Worm (Caenorhabditis elegans) whole organism, young adult: ENCODE results near the gene ugt-2.
A peak's percentile ranks its signal among the peaks of the same experiment; 100 is the strongest.

Source experiments
- C17E4.6 ChIP-seq: fragments of 200-800 bp; sonication (Bioruptor generic); IDR thresholded peaks from 2 replicates; pipeline ENCODE4 v1.3.6; 2022; ENCODE audit warnings: missing genetic modification reagents, missing genetic modification characterization, missing compliant biosample characterization
- D2030.7 ChIP-seq: fragments of 200-800 bp; sonication (Bioruptor generic); IDR thresholded peaks from 2 replicates; pipeline ENCODE4 v1.3.6; 2022; ENCODE audit warnings: missing genetic modification reagents, missing genetic modification characterization, missing compliant biosample characterization
- F33H1.4 ChIP-seq: fragments of 200-800 bp; sonication (Bioruptor generic); IDR thresholded peaks from 2 replicates; pipeline ENCODE4 v1.3.6; 2022; ENCODE audit warnings: missing genetic modification reagents, missing genetic modification characterization, missing compliant biosample characterization
- F37B4.10 ChIP-seq: fragments of 200-800 bp; sonication (Bioruptor generic); IDR thresholded peaks from 2 replicates; pipeline ENCODE4 v1.3.6; 2022; ENCODE audit warnings: missing genetic modification characterization, missing compliant biosample characterization
- F55B11.4 ChIP-seq: sonication (generic microtip); optimal IDR thresholded peaks from 2 replicates; lab custom pipeline; 2016; ENCODE audit warnings: missing compliant biosample characterization, missing genetic modification characterization, borderline replicate concordance; ENCODE audit not compliant: insufficient read depth
- Y53F4B.3 ChIP-seq: fragments of 200-800 bp; sonication (Bioruptor generic); IDR thresholded peaks from 2 replicates; pipeline ENCODE4 v1.3.6; 2022; ENCODE audit warnings: missing genetic modification reagents, missing genetic modification characterization, missing compliant biosample characterization
- Y56A3A.18 ChIP-seq: fragments of 200-800 bp; sonication (Bioruptor generic); IDR thresholded peaks from 2 replicates; pipeline ENCODE4 v1.3.6; 2022; ENCODE audit warnings: missing genetic modification reagents, missing genetic modification characterization, missing compliant biosample characterization
- Y95B8A.8 ChIP-seq: fragments of 200-800 bp; sonication (Bioruptor generic); IDR thresholded peaks from 2 replicates; pipeline ENCODE4 v1.3.6; 2022; ENCODE audit warnings: missing genetic modification reagents, missing genetic modification characterization, missing compliant biosample characterization
- ZK185.1 ChIP-seq: sonication (generic microtip); optimal IDR thresholded peaks from 2 replicates; lab custom pipeline; 2016; ENCODE audit warnings: mild to moderate bottlenecking, missing genetic modification characterization, missing compliant biosample characterization; ENCODE audit not compliant: poor library complexity, severe bottlenecking
- attf-3 ChIP-seq: fragments of 200-800 bp; sonication (Bioruptor generic); conservative IDR thresholded peaks from 2 replicates; pipeline ENCODE4 v1.3.6; 2022; ENCODE audit warnings: missing genetic modification reagents, missing genetic modification characterization, missing compliant biosample characterization
- attf-5 ChIP-seq: fragments of 200-800 bp; sonication (Bioruptor generic); optimal IDR thresholded peaks from 2 replicates; lab custom pipeline; 2018; ENCODE audit warnings: mild to moderate bottlenecking, missing genetic modification characterization, missing compliant biosample characterization
- bed-2 ChIP-seq: fragments of 200-800 bp; sonication (Bioruptor generic); IDR thresholded peaks from 2 replicates; pipeline ENCODE4 v1.3.6; 2022; ENCODE audit warnings: missing genetic modification reagents, missing genetic modification characterization, missing compliant biosample characterization
- cebp-1 ChIP-seq, 2 experiments: fragments of 200-800 bp in 1 of 2; sonication (Bioruptor generic) in 1 of 2; sonication (generic microtip) in 1 of 2; IDR thresholded peaks in 1 of 2; optimal IDR thresholded peaks in 1 of 2; 2 replicates each; pipeline versions ENCODE4 v1.3.6 to Lab custom; 2017 to 2022; ENCODE audit warnings: missing compliant biosample characterization in 2 of 2, missing genetic modification characterization in 2 of 2, mild to moderate bottlenecking in 1 of 2, missing genetic modification reagents in 1 of 2, moderate library complexity in 1 of 2
- ceh-27 ChIP-seq: fragments of 200-800 bp; sonication (Bioruptor generic); optimal IDR thresholded peaks from 2 replicates; lab custom pipeline; 2018; ENCODE audit warnings: mild to moderate bottlenecking, missing genetic modification characterization, moderate library complexity, missing compliant biosample characterization
- ceh-91 ChIP-seq: fragments of 200-800 bp; sonication (Bioruptor generic); IDR thresholded peaks from 2 replicates; pipeline ENCODE4 v1.3.6; 2022; ENCODE audit warnings: missing genetic modification reagents, missing genetic modification characterization, missing compliant biosample characterization
- egrh-3 ChIP-seq: fragments of 200-800 bp; sonication (Bioruptor generic); IDR thresholded peaks from 2 replicates; pipeline ENCODE4 v1.3.6; 2022; ENCODE audit warnings: missing genetic modification reagents, missing genetic modification characterization, missing compliant biosample characterization
- gei-17 ChIP-seq: fragments of 200-800 bp; sonication (Bioruptor generic); optimal IDR thresholded peaks from 2 replicates; lab custom pipeline; 2018; ENCODE audit warnings: mild to moderate bottlenecking, missing genetic modification characterization, missing compliant biosample characterization
- him-1 ChIP-seq: sonication (generic microtip); optimal IDR thresholded peaks from 2 replicates; lab custom pipeline; 2016; ENCODE audit warnings: missing genotype, missing genetic modification reagents, missing genetic modification characterization, missing compliant biosample characterization
- lag-1 ChIP-seq: fragments of 200-800 bp; sonication (Bioruptor generic); IDR thresholded peaks from 2 replicates; pipeline ENCODE4 v1.3.6; 2022; ENCODE audit warnings: missing genetic modification reagents, missing genetic modification characterization, missing compliant biosample characterization
- let-526 ChIP-seq: fragments of 200-800 bp; sonication (Bioruptor generic); IDR thresholded peaks from 2 replicates; pipeline ENCODE4 v1.3.6; 2022; ENCODE audit warnings: missing genetic modification reagents, missing genetic modification characterization, missing compliant biosample characterization
- lin-54 ChIP-seq: fragments of 200-800 bp; sonication (Bioruptor generic); optimal IDR thresholded peaks from 2 replicates; lab custom pipeline; 2018; ENCODE audit warnings: mild to moderate bottlenecking, missing genetic modification characterization, missing compliant biosample characterization
- lsl-1 ChIP-seq: fragments of 200-800 bp; sonication (Bioruptor generic); optimal IDR thresholded peaks from 2 replicates; lab custom pipeline; 2018; ENCODE audit warnings: mild to moderate bottlenecking, missing genetic modification characterization, moderate library complexity, missing compliant biosample characterization
- lsy-27 ChIP-seq: sonication (generic microtip); optimal IDR thresholded peaks from 2 replicates; lab custom pipeline; 2017; ENCODE audit warnings: missing genetic modification characterization, mild to moderate bottlenecking, missing compliant biosample characterization, antibody characterized with exemption, missing genotype, borderline replicate concordance; ENCODE audit not compliant: insufficient read depth
- madf-3 ChIP-seq: fragments of 200-800 bp; sonication (Bioruptor generic); IDR thresholded peaks from 2 replicates; pipeline ENCODE4 v1.3.6; 2022; ENCODE audit warnings: missing genetic modification reagents, missing genetic modification characterization, missing compliant biosample characterization
- madf-8 ChIP-seq: fragments of 200-800 bp; sonication (Bioruptor generic); conservative IDR thresholded peaks from 2 replicates; pipeline ENCODE4 v1.3.6; 2022; ENCODE audit warnings: missing genetic modification reagents, missing genetic modification characterization, missing compliant biosample characterization
- mcd-1 ChIP-seq: fragments of 200-800 bp; sonication (Bioruptor generic); IDR thresholded peaks from 2 replicates; pipeline ENCODE4 v1.3.6; 2022; ENCODE audit warnings: missing genetic modification reagents, missing genetic modification characterization, missing compliant biosample characterization
- nfya-2 ChIP-seq: fragments of 200-800 bp; sonication (Bioruptor generic); IDR thresholded peaks from 2 replicates; pipeline ENCODE4 v1.3.6; 2022; ENCODE audit warnings: missing genetic modification reagents, missing genetic modification characterization, missing compliant biosample characterization
- nfyb-1 ChIP-seq: fragments of 200-800 bp; sonication (Bioruptor generic); IDR thresholded peaks from 2 replicates; pipeline ENCODE4 v1.3.6; 2022; ENCODE audit warnings: missing genetic modification reagents, missing genetic modification characterization, missing compliant biosample characterization
- nhr-179 ChIP-seq: sonication (generic microtip); optimal IDR thresholded peaks from 2 replicates; lab custom pipeline; 2016; ENCODE audit warnings: mild to moderate bottlenecking, missing genetic modification characterization, missing compliant biosample characterization
- nhr-80 ChIP-seq: sonication (generic microtip); optimal IDR thresholded peaks from 2 replicates; lab custom pipeline; 2016; ENCODE audit warnings: missing genetic modification characterization, missing compliant biosample characterization
- nhr-90 ChIP-seq: sonication (generic microtip); optimal IDR thresholded peaks from 2 replicates; lab custom pipeline; 2016; ENCODE audit warnings: missing genotype, mild to moderate bottlenecking, missing genetic modification characterization, missing compliant biosample characterization
- rcor-1 ChIP-seq: fragments of 200-800 bp; sonication (Bioruptor generic); IDR thresholded peaks from 2 replicates; pipeline ENCODE4 v1.3.6; 2022; ENCODE audit warnings: missing genetic modification reagents, missing genetic modification characterization, missing compliant biosample characterization
- repo-1 ChIP-seq: sonication (generic microtip); optimal IDR thresholded peaks from 2 replicates; lab custom pipeline; 2017; ENCODE audit warnings: mild to moderate bottlenecking, missing genetic modification characterization, missing compliant biosample characterization
- tbx-9 ChIP-seq: sonication (generic microtip); optimal IDR thresholded peaks from 2 replicates; lab custom pipeline; 2016; ENCODE audit warnings: borderline replicate concordance, missing genetic modification characterization, inconsistent platforms, missing compliant biosample characterization
- zim-3 ChIP-seq: sonication (generic microtip); optimal IDR thresholded peaks from 2 replicates; lab custom pipeline; 2017; ENCODE audit warnings: mild to moderate bottlenecking, missing genetic modification characterization, moderate library complexity, missing compliant biosample characterization

The ugt-2 gene

DNA sequence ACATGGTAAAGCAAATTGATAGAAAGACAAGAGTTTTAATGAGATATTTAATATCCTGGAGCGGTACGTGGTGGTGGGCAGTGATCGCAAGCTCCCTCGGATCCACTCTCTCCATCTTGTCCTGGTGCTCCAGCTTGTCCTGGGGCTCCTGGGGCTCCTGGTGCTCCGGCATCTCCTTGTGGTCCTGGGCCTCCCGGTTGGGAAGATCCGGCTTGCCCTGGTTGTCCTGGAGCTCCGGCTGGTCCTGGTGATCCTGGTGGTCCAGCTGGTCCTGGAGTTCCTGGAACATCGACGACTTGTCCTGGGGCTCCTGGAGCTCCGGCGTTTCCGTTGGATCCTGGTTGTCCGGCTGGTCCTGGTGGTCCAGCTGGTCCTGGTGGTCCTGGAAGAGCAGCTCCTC, 22.2 kb downstream of the ugt-2 start:
- TF ChIP-seq egrh-3 (GFP tag; lab: Robert Waterston, UW) = peak; percentile 94; the same call in 1 of the 2 replicates

DNA sequence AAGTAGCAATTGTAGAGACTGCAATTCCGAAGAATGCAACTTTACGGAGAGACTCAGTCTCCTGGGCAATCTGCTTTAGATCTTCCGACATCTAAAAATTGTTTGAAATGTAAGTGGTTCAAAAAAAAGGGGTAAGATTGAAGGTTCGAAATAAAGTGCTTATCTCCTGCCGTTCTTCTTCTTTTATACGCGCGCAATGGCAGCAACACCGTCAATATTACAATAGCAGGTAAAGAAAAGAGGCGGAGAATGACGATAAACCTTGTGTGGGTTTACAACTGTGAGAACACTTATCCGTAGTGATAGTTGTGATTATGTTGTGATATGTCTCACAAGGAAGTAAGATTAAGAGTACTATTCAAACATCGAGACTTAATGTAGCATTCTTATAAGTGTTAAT, 23.2 kb downstream of the ugt-2 start, which contains the start of gene col-13:
Gene col-13 (minus strand): TSS at position 101 of the 400 bp plus-strand sequence.
- no peak for TF ChIP-seq lin-54
- no peak for TF ChIP-seq lsy-27
- TF ChIP-seq ceh-27 (GFP tag; lab: Kevin White, UChicago) = no peak
- no peak for TF ChIP-seq tbx-9
- TF ChIP-seq, all 124 proteins: peak for 0

DNA sequence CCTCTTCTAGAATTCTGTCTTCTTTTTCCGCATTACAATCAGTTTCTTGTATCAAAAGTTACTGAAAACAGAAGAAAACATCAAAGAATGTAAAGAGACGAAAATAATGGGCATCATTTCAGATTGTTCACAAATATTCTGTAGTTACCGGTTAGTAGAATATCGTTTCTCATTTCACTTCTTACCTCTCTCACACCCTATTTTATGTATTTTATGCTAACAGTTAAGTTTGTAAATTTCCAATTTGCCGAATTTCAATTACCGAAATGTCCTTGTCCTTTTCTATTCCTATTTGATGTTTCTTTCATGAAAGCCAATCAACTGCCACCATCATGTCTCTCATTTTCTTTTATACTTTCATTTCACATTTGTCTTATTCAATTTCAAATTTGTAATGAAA, 24.9 kb downstream of the ugt-2 start:
- TF ChIP-seq attf-5 (GFP tag; lab: Kevin White, UChicago) (no peak), ZK185.1 (tag; lab: Kevin White, UChicago) (no peak), F55B11.4 (no peak), Y56A3A.18 (GFP tag; lab: Robert Waterston, UW) (no peak), him-1 (tag; lab: Kevin White, UChicago) (no peak), ceh-91 (GFP tag; lab: Robert Waterston, UW) (no peak), Y95B8A.8 (GFP tag; lab: Robert Waterston, UW) (no peak), C17E4.6 (GFP tag; lab: Robert Waterston, UW) (no peak), cebp-1 (GFP tag; IDR thresholded peaks at IDR 0.05; lab: Robert Waterston, UW) (no peak), cebp-1 (tag; optimal IDR thresholded peaks at IDR 0.05; lab: Kevin White, UChicago) (no peak), mcd-1 (GFP tag; lab: Robert Waterston, UW) (no peak), repo-1 (no peak), nhr-179 (tag; lab: Kevin White, UChicago) (no peak), attf-3 (GFP tag; lab: Robert Waterston, UW) (no peak), egrh-3 (GFP tag; lab: Robert Waterston, UW) (no peak), F33H1.4 (GFP tag; lab: Robert Waterston, UW) (no peak), nfyb-1 (GFP tag; lab: Robert Waterston, UW) (no peak), bed-2 (no peak)

DNA sequence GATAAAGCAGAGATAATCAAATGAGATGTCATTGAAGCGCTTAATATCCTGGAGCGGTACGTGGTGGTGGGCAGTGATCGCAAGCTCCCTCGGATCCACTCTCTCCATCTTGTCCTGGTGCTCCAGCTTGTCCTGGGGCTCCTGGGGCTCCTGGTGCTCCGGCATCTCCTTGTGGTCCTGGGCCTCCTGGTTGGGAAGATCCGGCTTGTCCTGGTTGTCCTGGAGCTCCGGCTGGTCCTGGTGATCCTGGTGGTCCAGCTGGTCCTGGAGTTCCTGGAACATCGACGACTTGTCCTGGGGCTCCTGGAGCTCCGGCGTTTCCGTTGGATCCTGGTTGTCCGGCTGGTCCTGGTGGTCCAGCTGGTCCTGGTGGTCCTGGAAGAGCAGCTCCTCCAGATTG, 25.4 kb downstream of the ugt-2 start:
- TF ChIP-seq egrh-3 (GFP tag; lab: Robert Waterston, UW) = peak; percentile 92

DNA sequence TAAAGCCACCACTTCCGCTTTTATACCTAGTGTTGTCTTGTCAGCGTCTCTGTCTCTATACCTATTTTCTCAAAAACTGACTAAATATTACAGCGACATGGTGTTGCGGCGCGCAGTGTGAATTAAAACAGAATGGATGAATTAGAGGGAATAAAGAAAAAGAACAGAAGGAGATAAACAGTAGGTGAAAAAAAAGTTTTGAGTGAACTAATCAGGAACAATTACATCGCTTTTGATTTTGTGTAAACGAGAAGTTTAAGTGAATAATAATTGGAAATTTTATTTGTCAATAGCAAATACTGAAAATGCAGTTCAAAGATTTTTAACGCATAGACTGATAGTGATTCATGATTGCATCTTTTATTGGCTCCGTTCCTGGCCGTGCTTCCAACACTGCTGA, 26.5 kb downstream of the ugt-2 start, which contains the start of gene col-12:
Gene col-12 (minus strand): TSS at position 101 of the 400 bp plus-strand sequence.
- no peak for TF ChIP-seq D2030.7 (GFP tag; lab: Robert Waterston, UW)
- TF ChIP-seq nfya-2 (GFP tag; lab: Robert Waterston, UW) = no peak
- TF ChIP-seq F33H1.4 (GFP tag; lab: Robert Waterston, UW) = no peak
- TF ChIP-seq gei-17 (GFP tag; lab: Kevin White, UChicago) = no peak
- no peak for TF ChIP-seq Y95B8A.8 (GFP tag; lab: Robert Waterston, UW)
- no peak for TF ChIP-seq Y53F4B.3 (GFP tag; lab: Robert Waterston, UW)
- no peak for TF ChIP-seq F37B4.10 (GFP tag; lab: Robert Waterston, UW)
- TF ChIP-seq ZK185.1 (tag; lab: Kevin White, UChicago) = no peak
- no peak for TF ChIP-seq lsy-27
- TF ChIP-seq madf-3 (GFP tag; lab: Robert Waterston, UW) = no peak
- TF ChIP-seq nhr-90 = no peak
- TF ChIP-seq nhr-80 (tag; lab: Kevin White, UChicago) = no peak
- no peak for TF ChIP-seq zim-3 (tag; lab: Kevin White, UChicago)
- no peak for TF ChIP-seq him-1 (tag; lab: Kevin White, UChicago)
- TF ChIP-seq lsl-1 (GFP tag; lab: Kevin White, UChicago) = no peak
- TF ChIP-seq let-526 = no peak
- TF ChIP-seq madf-8 (GFP tag; lab: Robert Waterston, UW) = no peak
- TF ChIP-seq Y56A3A.18 (GFP tag; lab: Robert Waterston, UW) = no peak
- no peak for TF ChIP-seq rcor-1
- TF ChIP-seq lag-1 = no peak
- TF ChIP-seq, all 124 proteins: peak for 0
